Worm (Caenorhabditis elegans) whole organism, L4 larva: Measurements from ENCODE around the gene F23H12.5.
A peak's percentile ranks its signal among the peaks of the same experiment; 100 is the strongest.

Source experiments
- F44E2.7 ChIP-seq: fragments of 200-800 bp; sonication (Bioruptor generic); IDR thresholded peaks from 2 replicates; pipeline ENCODE4 v2.1.2; 2022; ENCODE audit warnings: missing genetic modification characterization, missing compliant biosample characterization
- F49E8.2 ChIP-seq: sonication (generic microtip); optimal IDR thresholded peaks from 2 replicates; lab custom pipeline; 2016; ENCODE audit warnings: missing compliant biosample characterization, mild to moderate bottlenecking, missing genetic modification characterization, borderline replicate concordance
- R02D3.7 ChIP-seq: fragments of 150-350 bp; sonication (generic microtip); optimal IDR thresholded peaks from 3 replicates; lab custom pipeline; 2014; ENCODE audit warnings: missing biosample characterization, missing genetic modification characterization
- T20F7.1 ChIP-seq: fragments of 200-800 bp; sonication (Bioruptor generic); optimal IDR thresholded peaks from 2 replicates; lab custom pipeline; 2018; ENCODE audit warnings: mild to moderate bottlenecking, missing genetic modification characterization, missing compliant biosample characterization
- Y5F2A.4 ChIP-seq: fragments of 200-800 bp; sonication (Bioruptor generic); optimal IDR thresholded peaks from 2 replicates; lab custom pipeline; 2018; ENCODE audit warnings: mild to moderate bottlenecking, missing genetic modification characterization, missing compliant biosample characterization
- ZK546.5 ChIP-seq, 2 experiments: sonication (generic microtip); optimal IDR thresholded peaks; 2 replicates each; lab custom pipeline; 2017; ENCODE audit warnings: missing biosample characterization in 2 of 2, missing genetic modification characterization in 2 of 2
- ceh-62 ChIP-seq: sonication (generic microtip); optimal IDR thresholded peaks from 2 replicates; lab custom pipeline; 2017; ENCODE audit warnings: missing biosample characterization, missing genetic modification characterization
- ceh-82 ChIP-seq: sonication (generic microtip); optimal IDR thresholded peaks from 2 replicates; lab custom pipeline; 2017; ENCODE audit warnings: missing biosample characterization, missing genetic modification characterization
- cey-2 ChIP-seq: sonication (generic microtip); optimal IDR thresholded peaks from 3 replicates; lab custom pipeline; 2017; ENCODE audit warnings: missing genetic modification characterization, mild to moderate bottlenecking, missing compliant biosample characterization, antibody characterized with exemption, borderline replicate concordance; ENCODE audit not compliant: insufficient read depth
- daf-8 ChIP-seq: fragments of 200-800 bp; sonication (Bioruptor generic); IDR thresholded peaks from 2 replicates; pipeline ENCODE4 v1.3.6; 2022; ENCODE audit warnings: missing genetic modification characterization, missing compliant biosample characterization
- dmd-8 ChIP-seq: fragments of 200-800 bp; sonication (Bioruptor generic); IDR thresholded peaks from 2 replicates; pipeline ENCODE4 v1.3.6; 2022; ENCODE audit warnings: missing genetic modification characterization, missing compliant biosample characterization
- dmd-9 ChIP-seq: fragments of 200-800 bp; sonication (Bioruptor generic); IDR thresholded peaks from 2 replicates; pipeline ENCODE4 v1.3.6; 2022; ENCODE audit warnings: missing genetic modification reagents, missing genetic modification characterization, missing compliant biosample characterization
- jun-1 ChIP-seq: fragments of 150-350 bp; optimal IDR thresholded peaks from 2 replicates; lab custom pipeline; 2014; ENCODE audit warnings: missing biosample characterization, missing genetic modification reagents, missing genetic modification characterization
- lin-1 ChIP-seq: fragments of 200-800 bp; sonication (Bioruptor generic); IDR thresholded peaks from 2 replicates; pipeline ENCODE4 v1.3.6; 2022; ENCODE audit warnings: missing genetic modification reagents, missing genetic modification characterization, missing compliant biosample characterization
- lin-39 ChIP-seq: fragments of 150-350 bp; optimal IDR thresholded peaks from 2 replicates; lab custom pipeline; 2014; ENCODE audit warnings: missing biosample characterization, missing genetic modification reagents, missing genetic modification characterization
- lir-3 ChIP-seq: sonication (generic microtip); optimal IDR thresholded peaks from 2 replicates; lab custom pipeline; 2016; ENCODE audit warnings: mild to moderate bottlenecking, missing genetic modification characterization, missing compliant biosample characterization
- lsy-2 ChIP-seq, 2 experiments: fragments of 150-350 bp in 1 of 2; sonication (generic microtip) in 1 of 2; optimal IDR thresholded peaks; 2 replicates each; lab custom pipeline; 2014 to 2017; ENCODE audit warnings: missing biosample characterization in 2 of 2, missing genetic modification characterization in 2 of 2
- madf-5 ChIP-seq, 2 experiments: fragments of 200-800 bp; sonication (Bioruptor generic); IDR thresholded peaks; 2 replicates each; pipeline ENCODE4 v1.3.6; 2022; ENCODE audit warnings: missing compliant biosample characterization in 2 of 2, missing genetic modification characterization in 2 of 2
- madf-9 ChIP-seq: fragments of 200-800 bp; sonication (Bioruptor generic); conservative IDR thresholded peaks from 2 replicates; pipeline ENCODE4 v1.3.6; 2022; ENCODE audit warnings: missing genetic modification reagents, missing genetic modification characterization, missing compliant biosample characterization
- nhr-11 ChIP-seq: fragments of 150-350 bp; optimal IDR thresholded peaks from 2 replicates; lab custom pipeline; 2014; ENCODE audit warnings: missing biosample characterization, missing genetic modification characterization
- nhr-111 ChIP-seq: fragments of 200-800 bp; sonication (Bioruptor generic); optimal IDR thresholded peaks from 2 replicates; lab custom pipeline; 2018; ENCODE audit warnings: mild to moderate bottlenecking, missing genetic modification characterization, missing compliant biosample characterization
- nhr-28 ChIP-seq: fragments of 150-350 bp; optimal IDR thresholded peaks from 2 replicates; lab custom pipeline; 2014; ENCODE audit warnings: missing biosample characterization, missing genetic modification characterization
- nhr-76 ChIP-seq: fragments of 150-350 bp; optimal IDR thresholded peaks from 2 replicates; lab custom pipeline; 2014; ENCODE audit warnings: missing biosample characterization, missing genetic modification characterization
- nhr-77 ChIP-seq: fragments of 150-350 bp; optimal IDR thresholded peaks from 2 replicates; lab custom pipeline; 2014; ENCODE audit warnings: missing biosample characterization, missing genetic modification characterization
- pha-4 ChIP-seq, 2 experiments: fragments of 150-350 bp in 1 of 2; fragments of 200-800 bp in 1 of 2; sonication (Bioruptor generic) in 1 of 2; IDR thresholded peaks in 1 of 2; optimal IDR thresholded peaks in 1 of 2; 2 replicates each; pipeline versions ENCODE4 v1.3.6 to Lab custom; 2014 to 2022; ENCODE audit warnings: missing genetic modification characterization in 2 of 2, missing genetic modification reagents in 2 of 2, missing biosample characterization in 1 of 2, missing compliant biosample characterization in 1 of 2
- saeg-2 ChIP-seq: fragments of 200-800 bp; sonication (Bioruptor generic); IDR thresholded peaks from 2 replicates; pipeline ENCODE4 v1.3.6; 2022; ENCODE audit warnings: missing genetic modification reagents, missing genetic modification characterization, missing compliant biosample characterization
- tag-97 ChIP-seq: fragments of 200-800 bp; sonication (Bioruptor generic); IDR thresholded peaks from 2 replicates; pipeline ENCODE4 v1.3.6; 2022; ENCODE audit warnings: missing genetic modification characterization, missing compliant biosample characterization
- tra-1 ChIP-seq: fragments of 200-800 bp; sonication (Bioruptor generic); IDR thresholded peaks from 2 replicates; pipeline ENCODE4 v1.3.6; 2022; ENCODE audit warnings: missing genetic modification reagents, missing genetic modification characterization, missing compliant biosample characterization
- unc-39 ChIP-seq: sonication (generic microtip); optimal IDR thresholded peaks from 2 replicates; lab custom pipeline; 2017; ENCODE audit warnings: missing biosample characterization, missing genetic modification characterization
- unc-62 ChIP-seq, 3 experiments: fragments of 150-350 bp in 1 of 3; sonication (generic microtip); optimal IDR thresholded peaks in 2 of 3; peaks in 1 of 3; 1 replicate in 1 of 3; 2 replicates in 2 of 3; lab custom pipeline; 2014 to 2017; ENCODE audit warnings: missing biosample characterization in 3 of 3, missing genetic modification characterization in 3 of 3, missing genetic modification reagents in 3 of 3, missing genotype in 1 of 3
- zfp-3 ChIP-seq: fragments of 200-800 bp; sonication (Bioruptor generic); conservative IDR thresholded peaks from 2 replicates; pipeline ENCODE4 v1.3.6; 2022; ENCODE audit warnings: missing genetic modification reagents, missing genetic modification characterization, missing compliant biosample characterization
- zip-11 ChIP-seq: fragments of 200-800 bp; sonication (Bioruptor generic); IDR thresholded peaks from 2 replicates; pipeline ENCODE4 v1.3.6; 2022; ENCODE audit warnings: missing genetic modification characterization, missing compliant biosample characterization
- ztf-11 ChIP-seq: fragments of 150-350 bp; optimal IDR thresholded peaks from 2 replicates; lab custom pipeline; 2014; ENCODE audit warnings: missing biosample characterization, missing genetic modification characterization
- ztf-7 ChIP-seq: fragments of 150-350 bp; optimal IDR thresholded peaks from 2 replicates; lab custom pipeline; 2014; ENCODE audit warnings: missing biosample characterization, missing genetic modification characterization

Gene F23H12.5

ce11 chrV:12400677-12401236, 42.3 kb downstream of the F23H12.5 start, which contains the start of the genes K01D12.20 and miga-1 (continued):
- TF ChIP-seq ceh-82 (tag; lab: Kevin White, UChicago) (no peak), jun-1 (tag; lab: Kevin White, UChicago) (no peak), ztf-11 (no peak), madf-9 (GFP tag; lab: Robert Waterston, UW) (no peak), F49E8.2 (tag; lab: Kevin White, UChicago) (no peak), nhr-111 (GFP tag; lab: Kevin White, UChicago) (no peak), lsy-2 (tag; optimal IDR thresholded peaks at IDR 0.05; lab: Kevin White, UChicago) (no peak), madf-5 (GFP tag; IDR thresholded peaks at IDR 0.05; lab: Robert Waterston, UW) (no peak), ZK546.5 (tag; optimal IDR thresholded peaks at IDR 0.05; lab: Kevin White, UChicago) (no peak), T20F7.1 (GFP tag; lab: Kevin White, UChicago) (peak; percentile 97), saeg-2 (GFP tag; lab: Robert Waterston, UW) (no peak), Y5F2A.4 (GFP tag; lab: Kevin White, UChicago) (no peak), tra-1 (GFP tag; lab: Robert Waterston, UW) (no peak), zfp-3 (GFP tag; lab: Robert Waterston, UW) (no peak), cey-2 (tag; lab: Kevin White, UChicago) (no peak), lir-3 (tag; lab: Kevin White, UChicago) (no peak), zip-11 (no peak), nhr-77 (tag; lab: Kevin White, UChicago) (no peak), lin-1 (GFP tag; lab: Robert Waterston, UW) (no peak), R02D3.7 (tag; lab: Kevin White, UChicago) (peak; percentile 78), nhr-76 (tag; lab: Kevin White, UChicago) (no peak), nhr-28 (tag; lab: Kevin White, UChicago) (no peak), F44E2.7 (GFP tag; lab: Robert Waterston, UW) (no peak)

ce11 chrV:12401383-12401782, 42.9 kb downstream of the F23H12.5 start, which contains the start of gene K01D12.7:
K01D12.7 (minus strand) TSS chrV:12401483.
- no peak for TF ChIP-seq R02D3.7 (tag; lab: Kevin White, UChicago)
- TF ChIP-seq cey-2 (tag; lab: Kevin White, UChicago): no peak
- no peak for TF ChIP-seq lir-3 (tag; lab: Kevin White, UChicago)
- no peak for TF ChIP-seq dmd-8
- no peak for TF ChIP-seq ztf-7 (tag; lab: Kevin White, UChicago)
- no peak for TF ChIP-seq jun-1 (tag; lab: Kevin White, UChicago)
- no peak for TF ChIP-seq unc-39
- no peak for TF ChIP-seq nhr-11 (tag; lab: Kevin White, UChicago)
- no peak for TF ChIP-seq ZK546.5 (tag; optimal IDR thresholded peaks at IDR 0.05; lab: Kevin White, UChicago)
- no peak for TF ChIP-seq pha-4 (GFP tag; IDR thresholded peaks at IDR 0.05; lab: Robert Waterston, UW)
- no peak for TF ChIP-seq pha-4 (tag; optimal IDR thresholded peaks at IDR 0.05; lab: Kevin White, UChicago)
- TF ChIP-seq dmd-9: no peak
- TF ChIP-seq lin-39 (tag; lab: Kevin White, UChicago): no peak
- TF ChIP-seq ceh-62 (tag; lab: Kevin White, UChicago): no peak
- no peak for TF ChIP-seq daf-8

DNA sequence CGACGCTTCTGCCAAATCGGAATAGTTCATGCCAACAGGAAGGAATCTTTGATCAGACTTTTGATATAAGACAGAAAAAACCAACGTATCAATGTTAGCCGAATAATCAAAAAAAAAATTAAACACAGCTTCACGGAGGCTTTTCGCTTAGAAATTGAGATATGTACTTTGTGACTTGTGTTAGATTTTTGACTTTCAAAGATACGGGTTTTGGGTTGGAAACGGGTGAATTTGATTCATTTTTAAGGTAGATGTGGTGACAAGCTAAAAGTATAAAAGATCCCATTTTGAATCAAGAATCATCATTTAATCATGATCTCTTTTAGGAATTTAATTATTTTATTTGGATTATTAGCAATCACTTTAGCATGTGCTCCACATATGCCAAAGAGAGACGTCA, 43.9 kb downstream of the F23H12.5 start, which contains the start of gene K01D12.8:
TSS of gene K01D12.8 (plus strand) at position 301 of the 400 bp plus-strand sequence.
- TF ChIP-seq tag-97 (GFP tag; lab: Robert Waterston, UW) (no peak), unc-62 (GFP tag; optimal IDR thresholded peaks at IDR 0.05 in 1 of 2; lab: Kevin White, UChicago) (peak in 1 of 2 experiments; percentile 32), unc-62 (tag; optimal IDR thresholded peaks at IDR 0.05; lab: Kevin White, UChicago) (no peak)
